Worm (Caenorhabditis elegans) whole organism, L4/young adult: ENCODE measurements around the gene F52H2.3.

Source experiments
- W03F9.2 ChIP-seq: fragments of 150-350 bp; optimal IDR thresholded peaks from 2 replicates; lab custom pipeline; 2014; ENCODE audit warnings: missing biosample characterization, missing genetic modification characterization
- dao-5 ChIP-seq: sonication (generic microtip); optimal IDR thresholded peaks from 2 replicates; lab custom pipeline; 2016; ENCODE audit warnings: missing genotype, missing genetic modification characterization, moderate library complexity, missing compliant biosample characterization
- him-1 ChIP-seq: sonication (generic microtip); optimal IDR thresholded peaks from 2 replicates; lab custom pipeline; 2016; ENCODE audit warnings: missing genotype, missing genetic modification reagents, missing genetic modification characterization, missing compliant biosample characterization

ce11 chrX:2543353-2543752 lies 2.5 kb upstream of the F52H2.3 start:
- TF ChIP-seq him-1 (no peak), dao-5 (tag; lab: Kevin White, UChicago) (no peak), W03F9.2 (no peak)
